Worm (Caenorhabditis elegans): ENCODE data around the gene sars-2.

The sars-2 gene

ce11 chrIV:4400350-4401326 is 43.2 kb downstream of the sars-2 start, which contains the start of gene Y24D9A.6:
Y24D9A.6 (minus strand) TSS chrIV:4400400.
- TF ChIP-seq crh-2 (tag; optimal IDR thresholded peaks at IDR 0.05) (peak; percentile 80), ama-1 (optimal IDR thresholded peaks at IDR 0.05) (no peak), dmd-4 (tag; optimal IDR thresholded peaks at IDR 0.05) (no peak), sem-4 (tag; optimal IDR thresholded peaks at IDR 0.05) (peak; percentile 90), nhr-23 (tag; optimal IDR thresholded peaks at IDR 0.05) (no peak), lin-11 (tag; optimal IDR thresholded peaks at IDR 0.05) (no peak), gmeb-1 (tag; optimal IDR thresholded peaks at IDR 0.05) (peak; percentile 82), mab-5 (tag; optimal IDR thresholded peaks at IDR 0.05) (no peak), sma-9 (GFP tag; optimal IDR thresholded peaks at IDR 0.05) (peak; percentile 83), sma-9 (tag; optimal IDR thresholded peaks at IDR 0.05) (no peak), ztf-4 (tag; optimal IDR thresholded peaks at IDR 0.05) (peak; percentile 69), nhr-10 (tag; optimal IDR thresholded peaks at IDR 0.05) (no peak), ZK546.5 (tag; optimal IDR thresholded peaks at IDR 0.05) (no peak), Y55F3AM.14 (GFP tag; optimal IDR thresholded peaks at IDR 0.05) (no peak), egl-27 (tag; optimal IDR thresholded peaks at IDR 0.05) (peak; percentile 93), lin-13 (GFP tag; optimal IDR thresholded peaks at IDR 0.05) (peak; percentile 55), nhr-11 (tag; optimal IDR thresholded peaks at IDR 0.05) (no peak), C34F6.9 (tag; optimal IDR thresholded peaks at IDR 0.05) (peak; percentile 44), sma-3 (GFP tag; optimal IDR thresholded peaks at IDR 0.05) (peak; percentile 86), aly-2 (tag; optimal IDR thresholded peaks at IDR 0.05) (no peak), nhr-129 (tag; optimal IDR thresholded peaks at IDR 0.05) (peak; percentile 70), skn-1 (tag; optimal IDR thresholded peaks at IDR 0.05) (no peak), fos-1 (tag; optimal IDR thresholded peaks at IDR 0.05) (peak; percentile 67), lin-39 (tag; optimal IDR thresholded peaks at IDR 0.05) (no peak), F13H6.1 (tag; optimal IDR thresholded peaks at IDR 0.05) (peak; percentile 62), blmp-1 (tag; optimal IDR thresholded peaks at IDR 0.05; ENCODE audit: insufficient read depth) (peak; percentile 96), elt-1 (tag; optimal IDR thresholded peaks at IDR 0.05) (peak; percentile 63), alr-1 (tag; optimal IDR thresholded peaks at IDR 0.05) (no peak), lsy-2 (tag; optimal IDR thresholded peaks at IDR 0.05) (peak; percentile 7 to 75), ztf-1 (GFP tag; conservative IDR thresholded peaks at IDR 0.05) (no peak), nhr-25 (tag; optimal IDR thresholded peaks at IDR 0.05) (peak; percentile 96), mdl-1 (tag; optimal IDR thresholded peaks at IDR 0.05) (peak; percentile 45 to 86), unc-55 (GFP tag; optimal IDR thresholded peaks at IDR 0.05) (peak; percentile 18), nhr-21 (tag; optimal IDR thresholded peaks at IDR 0.05) (peak; percentile 93), snpc-4 (tag; optimal IDR thresholded peaks at IDR 0.05) (no peak), R02D3.7 (tag; optimal IDR thresholded peaks at IDR 0.05) (no peak), ztf-11 (tag; optimal IDR thresholded peaks at IDR 0.05) (no peak), nhr-6 (tag; optimal IDR thresholded peaks at IDR 0.05) (peak; percentile 84), unc-62 (GFP tag; optimal IDR thresholded peaks at IDR 0.05) (no peak), nhr-12 (tag; optimal IDR thresholded peaks at IDR 0.05) (no peak), peb-1 (tag; optimal IDR thresholded peaks at IDR 0.05) (no peak), zag-1 (tag; optimal IDR thresholded peaks at IDR 0.05) (no peak), mbf-1 (tag; optimal IDR thresholded peaks at IDR 0.05) (no peak), ceh-16 (tag; optimal IDR thresholded peaks at IDR 0.05) (peak; percentile 100)

- TF ChIP-seq nhr-237 (tag; optimal IDR thresholded peaks at IDR 0.05) (no peak), sma-9 (GFP tag; optimal IDR thresholded peaks at IDR 0.05) (peak; percentile 75), sma-9 (tag; optimal IDR thresholded peaks at IDR 0.05) (no peak), C34F6.9 (tag; optimal IDR thresholded peaks at IDR 0.05) (peak; percentile 20), unc-62 (GFP tag; optimal IDR thresholded peaks at IDR 0.05) (no peak), lin-13 (GFP tag; optimal IDR thresholded peaks at IDR 0.05) (no peak), mdl-1 (tag; optimal IDR thresholded peaks at IDR 0.05) (no peak), unc-39 (tag; optimal IDR thresholded peaks at IDR 0.05) (no peak), crh-2 (tag; optimal IDR thresholded peaks at IDR 0.05) (peak; percentile 23), elt-3 (tag; optimal IDR thresholded peaks at IDR 0.05) (no peak), nhr-129 (tag; optimal IDR thresholded peaks at IDR 0.05) (peak; percentile 71), lsy-2 (tag; optimal IDR thresholded peaks at IDR 0.05) (peak in 1 of 2 experiments; percentile 47), ztf-4 (tag; optimal IDR thresholded peaks at IDR 0.05) (peak; percentile 24), gmeb-1 (tag; optimal IDR thresholded peaks at IDR 0.05) (peak; percentile 39), mbf-1 (tag; optimal IDR thresholded peaks at IDR 0.05) (no peak), nhr-6 (tag; optimal IDR thresholded peaks at IDR 0.05) (peak; percentile 9), sma-3 (GFP tag; optimal IDR thresholded peaks at IDR 0.05) (peak; percentile 84), Y55F3AM.14 (GFP tag; optimal IDR thresholded peaks at IDR 0.05) (no peak), nhr-21 (tag; optimal IDR thresholded peaks at IDR 0.05) (peak; percentile 77), ZK546.5 (tag; optimal IDR thresholded peaks at IDR 0.05) (no peak), ceh-16 (tag; optimal IDR thresholded peaks at IDR 0.05) (peak; percentile 83), ztf-11 (tag; optimal IDR thresholded peaks at IDR 0.05) (no peak), ceh-82 (tag; optimal IDR thresholded peaks at IDR 0.05) (no peak), nhr-25 (tag; optimal IDR thresholded peaks at IDR 0.05) (peak; percentile 77)
These were observed 45.0 kb downstream of the sars-2 start for ce11 chrIV:4402413-4402812.
